Fruit fly (Drosophila melanogaster) whole organism, embryonic: Measurements from ENCODE around the gene CG7484.

Source experiments
- Atf-2 ChIP-seq: fragments of 200-800 bp; sonication (Bioruptor generic); optimal IDR thresholded peaks from 2 replicates; lab custom pipeline; 2016; ENCODE audit warnings: missing biosample characterization, missing genetic modification characterization
- Atf3 ChIP-seq: fragments of 200-800 bp; sonication (Bioruptor generic); optimal IDR thresholded peaks from 3 replicates; lab custom pipeline; 2016; ENCODE audit warnings: missing biosample characterization, missing genetic modification characterization
- Atf6 ChIP-seq: fragments of 200-800 bp; sonication (Bioruptor generic); IDR thresholded peaks from 2 replicates; pipeline ENCODE4 v1.3.6; 2022; ENCODE audit warnings: missing biosample characterization, missing genetic modification characterization
- CG13775 ChIP-seq: fragments of 200-800 bp; sonication (Bioruptor generic); optimal IDR thresholded peaks from 3 replicates; lab custom pipeline; 2017; ENCODE audit warnings: missing biosample characterization, mild to moderate bottlenecking, missing genetic modification characterization
- CG14050 ChIP-seq: fragments of 200-800 bp; sonication (Bioruptor generic); IDR thresholded peaks from 3 replicates; pipeline ENCODE4 v1.3.6; 2022; ENCODE audit warnings: missing biosample characterization, missing genetic modification characterization
- CG1647 ChIP-seq: fragments of 200-800 bp; sonication (Bioruptor generic); optimal IDR thresholded peaks from 3 replicates; lab custom pipeline; 2016; ENCODE audit warnings: missing biosample characterization, missing genetic modification characterization
- CG17359 ChIP-seq: fragments of 200-800 bp; sonication (Bioruptor generic); optimal IDR thresholded peaks from 3 replicates; lab custom pipeline; 2018; ENCODE audit warnings: missing biosample characterization, mild to moderate bottlenecking, missing genetic modification characterization, moderate library complexity
- CG2116 ChIP-seq: fragments of 200-800 bp; sonication (Bioruptor generic); optimal IDR thresholded peaks from 3 replicates; lab custom pipeline; 2018; ENCODE audit warnings: missing biosample characterization, mild to moderate bottlenecking, missing genetic modification characterization
- CG2202 ChIP-seq: fragments of 200-800 bp; sonication (Bioruptor generic); optimal IDR thresholded peaks from 2 replicates; lab custom pipeline; 2018; ENCODE audit warnings: missing biosample characterization, mild to moderate bottlenecking, missing genetic modification characterization
- CG3281 ChIP-seq: fragments of 200-800 bp; sonication (Bioruptor generic); optimal IDR thresholded peaks from 3 replicates; lab custom pipeline; 2017; ENCODE audit warnings: missing biosample characterization, mild to moderate bottlenecking, missing genetic modification characterization
- CG7271 ChIP-seq: fragments of 200-800 bp; sonication (Bioruptor generic); optimal IDR thresholded peaks from 2 replicates; lab custom pipeline; 2018; ENCODE audit warnings: missing biosample characterization, mild to moderate bottlenecking, missing genetic modification characterization, moderate library complexity
- CG7928 ChIP-seq: fragments of 200-800 bp; sonication (Bioruptor generic); optimal IDR thresholded peaks from 2 replicates; lab custom pipeline; 2017; ENCODE audit warnings: missing biosample characterization, mild to moderate bottlenecking, missing genetic modification characterization
- CG9215 ChIP-seq: fragments of 200-800 bp; sonication (Bioruptor generic); IDR thresholded peaks from 2 replicates; pipeline ENCODE4 v1.3.6; 2022; ENCODE audit warnings: missing biosample characterization, missing genetic modification characterization
- CG9876 ChIP-seq: fragments of 200-800 bp; sonication (Bioruptor generic); optimal IDR thresholded peaks from 2 replicates; lab custom pipeline; 2016; ENCODE audit warnings: missing biosample characterization, missing genetic modification characterization
- Deaf1 ChIP-seq: fragments of 200-800 bp; optimal IDR thresholded peaks from 3 replicates; lab custom pipeline; 2019; ENCODE audit warnings: missing biosample characterization, mild to moderate bottlenecking, missing genetic modification characterization, moderate library complexity
- Dek ChIP-seq: fragments of 200-800 bp; sonication (Bioruptor generic); optimal IDR thresholded peaks from 3 replicates; lab custom pipeline; 2019; ENCODE audit warnings: missing biosample characterization, mild to moderate bottlenecking, missing genetic modification characterization, moderate library complexity
- Dip3 ChIP-seq: fragments of 200-800 bp; sonication (Bioruptor generic); optimal IDR thresholded peaks from 3 replicates; lab custom pipeline; 2016; ENCODE audit warnings: missing biosample characterization, missing genetic modification characterization
- Doc2 ChIP-seq: fragments of 200-800 bp; sonication (Bioruptor generic); IDR thresholded peaks from 2 replicates; pipeline ENCODE4 v1.3.6; 2022; ENCODE audit warnings: missing biosample characterization, missing genetic modification characterization
- Elba2 ChIP-seq: fragments of 200-800 bp; sonication (Bioruptor generic); optimal IDR thresholded peaks from 3 replicates; lab custom pipeline; 2016; ENCODE audit warnings: missing biosample characterization, missing genetic modification characterization
- Hand ChIP-seq: fragments of 200-800 bp; sonication (Bioruptor generic); optimal IDR thresholded peaks from 2 replicates; lab custom pipeline; 2017; ENCODE audit warnings: mild to moderate bottlenecking, missing biosample characterization, missing genetic modification reagents, missing genetic modification characterization
- Nf-YA ChIP-seq: fragments of 200-800 bp; sonication (Bioruptor generic); IDR thresholded peaks from 2 replicates; pipeline ENCODE4 v1.3.6; 2022; ENCODE audit warnings: missing biosample characterization, missing genetic modification characterization
- Oli ChIP-seq: fragments of 200-800 bp; sonication (Bioruptor generic); optimal IDR thresholded peaks from 2 replicates; lab custom pipeline; 2018; ENCODE audit warnings: missing biosample characterization, mild to moderate bottlenecking, missing genetic modification characterization, moderate library complexity
- Opbp ChIP-seq: fragments of 200-800 bp; sonication (Bioruptor generic); IDR thresholded peaks from 3 replicates; pipeline ENCODE4 v1.3.6; 2022; ENCODE audit warnings: missing biosample characterization, missing genetic modification characterization; ENCODE audit not compliant: partially characterized antibody
- Scr ChIP-seq: fragments of 200-800 bp; sonication (Bioruptor generic); IDR thresholded peaks from 2 replicates; pipeline ENCODE4 v1.3.6; 2022; ENCODE audit warnings: missing biosample characterization, missing genetic modification characterization; ENCODE audit not compliant: partially characterized antibody
- Six4 ChIP-seq: fragments of 200-800 bp; sonication (Bioruptor generic); optimal IDR thresholded peaks from 2 replicates; lab custom pipeline; 2016; ENCODE audit warnings: missing biosample characterization, missing genetic modification characterization
- bigmax ChIP-seq: fragments of 200-800 bp; sonication (Bioruptor generic); optimal IDR thresholded peaks from 2 replicates; lab custom pipeline; 2018; ENCODE audit warnings: missing biosample characterization, mild to moderate bottlenecking, missing genetic modification characterization
- bowl ChIP-seq: fragments of 200-800 bp; sonication (Bioruptor generic); IDR thresholded peaks from 2 replicates; pipeline ENCODE4 v1.3.6; 2022; ENCODE audit warnings: missing biosample characterization, missing genetic modification characterization
- chm ChIP-seq: fragments of 200-800 bp; sonication (Bioruptor generic); IDR thresholded peaks from 2 replicates; pipeline ENCODE4 v1.3.6; 2022; ENCODE audit warnings: missing biosample characterization, missing genetic modification characterization
- gro ChIP-seq: fragments of 200-800 bp; sonication (Bioruptor generic); optimal IDR thresholded peaks from 2 replicates; lab custom pipeline; 2016; ENCODE audit warnings: missing biosample characterization, missing genetic modification characterization
- ken ChIP-seq: fragments of 200-800 bp; sonication (Bioruptor generic); IDR thresholded peaks from 3 replicates; pipeline ENCODE4 v1.3.6; 2022; ENCODE audit warnings: missing biosample characterization, missing genetic modification characterization
- kni ChIP-seq: fragments of 200-800 bp; sonication (Bioruptor generic); optimal IDR thresholded peaks from 3 replicates; lab custom pipeline; 2017; ENCODE audit warnings: mild to moderate bottlenecking, missing biosample characterization, missing genetic modification reagents, missing genetic modification characterization
- lmd ChIP-seq: fragments of 200-800 bp; sonication (Bioruptor generic); IDR thresholded peaks from 2 replicates; pipeline ENCODE4 v1.3.6; 2022; ENCODE audit warnings: missing biosample characterization, missing genetic modification characterization
- lola ChIP-seq, 3 experiments: fragments of >200 bp in 2 of 3; fragments of 200-800 bp in 1 of 3; sonication (Bioruptor generic) in 1 of 3; optimal IDR thresholded peaks; 2 replicates each; lab custom pipeline; 2017 to 2019; ENCODE audit warnings: missing biosample characterization in 3 of 3, missing genetic modification characterization in 3 of 3, mild to moderate bottlenecking in 1 of 3, moderate library complexity in 1 of 3
- luna ChIP-seq: fragments of 200-800 bp; sonication (Bioruptor generic); optimal IDR thresholded peaks from 2 replicates; lab custom pipeline; 2016; ENCODE audit warnings: missing biosample characterization, missing genetic modification characterization
- maf-S ChIP-seq: fragments of 200-800 bp; sonication (Bioruptor generic); optimal IDR thresholded peaks from 2 replicates; lab custom pipeline; 2016; ENCODE audit warnings: missing biosample characterization, missing genetic modification characterization
- mirr ChIP-seq: fragments of 200-800 bp; sonication (Bioruptor generic); optimal IDR thresholded peaks from 3 replicates; lab custom pipeline; 2018; ENCODE audit warnings: missing biosample characterization, mild to moderate bottlenecking, missing genetic modification characterization
- nerfin-2 ChIP-seq: fragments of 200-800 bp; sonication (Bioruptor generic); IDR thresholded peaks from 2 replicates; pipeline ENCODE4 v1.3.6; 2022; ENCODE audit warnings: missing biosample characterization, missing genetic modification characterization; ENCODE audit not compliant: partially characterized antibody
- rib ChIP-seq: fragments of 200-800 bp; sonication (Bioruptor generic); IDR thresholded peaks from 2 replicates; pipeline ENCODE4 v1.3.6; 2022; ENCODE audit warnings: missing biosample characterization, missing genetic modification characterization
- ro ChIP-seq: fragments of 200-800 bp; sonication (Bioruptor generic); IDR thresholded peaks from 2 replicates; pipeline ENCODE4 v1.3.6; 2022; ENCODE audit warnings: missing biosample characterization, missing genetic modification characterization
- salm ChIP-seq: fragments of 200-800 bp; sonication (Bioruptor generic); optimal IDR thresholded peaks from 2 replicates; lab custom pipeline; 2018; ENCODE audit warnings: missing biosample characterization, mild to moderate bottlenecking, missing genetic modification characterization
- sd ChIP-seq: fragments of 200-800 bp; sonication (Bioruptor generic); optimal IDR thresholded peaks from 3 replicates; lab custom pipeline; 2018; ENCODE audit warnings: missing biosample characterization, mild to moderate bottlenecking, missing genetic modification characterization, moderate library complexity
- sug ChIP-seq: fragments of 200-800 bp; optimal IDR thresholded peaks from 2 replicates; lab custom pipeline; 2019; ENCODE audit warnings: missing biosample characterization, mild to moderate bottlenecking, missing genetic modification characterization, moderate library complexity
- tll ChIP-seq, 2 experiments: fragments of 200-800 bp in 1 of 2; fragments of >200 bp in 1 of 2; sonication (Bioruptor generic) in 1 of 2; optimal IDR thresholded peaks; 2 replicates each; lab custom pipeline; 2017 to 2019; ENCODE audit warnings: missing biosample characterization in 2 of 2, missing genetic modification characterization in 2 of 2, mild to moderate bottlenecking in 1 of 2, moderate library complexity in 1 of 2
- twi ChIP-seq: fragments of 200-800 bp; optimal IDR thresholded peaks from 2 replicates; lab custom pipeline; 2019; ENCODE audit warnings: missing biosample characterization, mild to moderate bottlenecking, missing genetic modification characterization, moderate library complexity
- wek ChIP-seq: fragments of 200-800 bp; sonication (Bioruptor generic); optimal IDR thresholded peaks from 3 replicates; lab custom pipeline; 2018; ENCODE audit warnings: missing biosample characterization, mild to moderate bottlenecking, missing genetic modification characterization, moderate library complexity
- zf30C ChIP-seq: fragments of 200-800 bp; sonication (Bioruptor generic); optimal IDR thresholded peaks from 3 replicates; lab custom pipeline; 2018; ENCODE audit warnings: missing biosample characterization, mild to moderate bottlenecking, missing genetic modification characterization

CG7484 gene

dm6 chr3L:17657728-17658379 is 3.4 kb downstream of the CG7484 start (continued):
- no peak for TF ChIP-seq CG7271
- no peak for TF ChIP-seq ro (GFP tag; lab: Robert Waterston, UW)
- TF ChIP-seq ken (GFP tag; lab: Robert Waterston, UW), result no peak
- TF ChIP-seq maf-S (GFP tag; lab: Kevin White, UChicago), result no peak
- peak; percentile 39; the same call in 1 of the 2 replicates for TF ChIP-seq Atf6
- no peak; the same call in 1 of the 2 replicates for TF ChIP-seq chm (GFP tag; lab: Robert Waterston, UW)
- TF ChIP-seq rib (GFP tag; lab: Robert Waterston, UW), result no peak

- TF ChIP-seq CG9876 (GFP tag; lab: Kevin White, UChicago) (peak; percentile 90), zf30C (GFP tag; lab: Kevin White, UChicago) (peak; percentile 36), CG13775 (GFP tag; lab: Kevin White, UChicago) (peak; percentile 71), Opbp (no peak), CG7928 (GFP tag; lab: Kevin White, UChicago) (peak; percentile 70), CG9215 (GFP tag; lab: Robert Waterston, UW) (peak; percentile 91), Elba2 (GFP tag; lab: Kevin White, UChicago) (no peak), CG14050 (peak; percentile 85), Dip3 (peak; percentile 95), Atf-2 (GFP tag; lab: Kevin White, UChicago) (peak; percentile 72), Scr (no peak), Dek (tag; lab: Kevin White, UChicago) (peak; percentile 87), bowl (GFP tag; lab: Robert Waterston, UW) (peak; percentile 78), salm (tag; lab: Kevin White, UChicago) (peak; percentile 76), CG2202 (tag; lab: Kevin White, UChicago) (peak; percentile 56), gro (GFP tag; lab: Kevin White, UChicago) (peak; percentile 96), bigmax (peak; percentile 65), CG17359 (tag; lab: Kevin White, UChicago) (peak; percentile 91), kni (GFP tag; lab: Kevin White, UChicago) (peak; percentile 56), Nf-YA (GFP tag; lab: Robert Waterston, UW) (peak; percentile 76), Oli (peak; percentile 73), lmd (GFP tag; lab: Robert Waterston, UW) (peak; percentile 94), Doc2 (GFP tag; lab: Robert Waterston, UW) (peak; percentile 78; the same call in 1 of the 2 replicates), tll (GFP tag; optimal IDR thresholded peaks at IDR 0.05; lab: Kevin White, UChicago) (no peak), nerfin-2 (GFP tag; lab: Robert Waterston, UW) (no peak), Atf3 (GFP tag; lab: Kevin White, UChicago) (peak; percentile 84), Atf6 (peak; percentile 93), luna (peak; percentile 91), CG3281 (peak; percentile 89), lola (GFP tag; optimal IDR thresholded peaks at IDR 0.05; lab: Kevin White, UChicago) (peak in 1 of 3 experiments; percentile 65), twi (tag; lab: Kevin White, UChicago) (peak; percentile 56), sd (tag; lab: Kevin White, UChicago) (peak; percentile 73), mirr (GFP tag; lab: Kevin White, UChicago) (peak; percentile 82), sug (tag; lab: Kevin White, UChicago) (no peak), Six4 (GFP tag; lab: Kevin White, UChicago) (peak; percentile 74), Hand (GFP tag; lab: Kevin White, UChicago) (peak; percentile 69), CG2116 (GFP tag; lab: Kevin White, UChicago) (peak; percentile 59), Deaf1 (tag; lab: Kevin White, UChicago) (peak; percentile 77), CG1647 (GFP tag; lab: Kevin White, UChicago) (peak; percentile 80), wek (GFP tag; lab: Kevin White, UChicago) (peak; percentile 82)
Observed at dm6 chr3L:17658423-17659267, 4.2 kb downstream of the CG7484 start.
